Worm (Caenorhabditis elegans): ENCODE results near the gene srlf-12.
A peak's percentile ranks its signal among the peaks of the same experiment; 100 is the strongest.

Gene srlf-12

ce11 chrIV:10891993-10892392 lies at the start of gene srlf-12:
TSS of gene srlf-12 (minus strand) at chrIV:10892093.
- no peak for TF ChIP-seq ztf-11 (tag; optimal IDR thresholded peaks at IDR 0.05)
- no peak for TF ChIP-seq nhr-47 (tag; optimal IDR thresholded peaks at IDR 0.05)
- TF ChIP-seq C04F5.9 (tag; optimal IDR thresholded peaks at IDR 0.05), result no peak
- TF ChIP-seq aly-2 (tag; optimal IDR thresholded peaks at IDR 0.05), result no peak
- no peak for TF ChIP-seq elt-3 (tag; optimal IDR thresholded peaks at IDR 0.05)
- no peak for TF ChIP-seq ceh-82 (tag; optimal IDR thresholded peaks at IDR 0.05)
- TF ChIP-seq mdl-1 (tag; optimal IDR thresholded peaks at IDR 0.05), result no peak
- no peak for TF ChIP-seq pqm-1 (tag; optimal IDR thresholded peaks at IDR 0.05)
- TF ChIP-seq mef-2 (tag; optimal IDR thresholded peaks at IDR 0.05), result no peak
- no peak for TF ChIP-seq lin-13 (GFP tag; optimal IDR thresholded peaks at IDR 0.05)
- no peak for TF ChIP-seq ceh-8 (GFP tag; optimal IDR thresholded peaks at IDR 0.05)
- no peak for TF ChIP-seq zip-4 (GFP tag; optimal IDR thresholded peaks at IDR 0.05)

- TF ChIP-seq nhr-85 (tag) (peak; percentile 57), ceh-82 (tag; optimal IDR thresholded peaks at IDR 0.05) (peak; percentile 60 to 75 (median 63)), lin-13 (GFP tag; optimal IDR thresholded peaks at IDR 0.05) (peak; percentile 14), lin-14 (GFP tag; optimal IDR thresholded peaks at IDR 0.05) (peak; percentile 96), Y116A8C.19 (tag; optimal IDR thresholded peaks at IDR 0.05; ENCODE audit: borderline replicate concordance) (no peak), fos-1 (tag; optimal IDR thresholded peaks at IDR 0.05) (no peak), snpc-4 (tag; optimal IDR thresholded peaks at IDR 0.05) (peak; percentile 13), dsc-1 (tag; optimal IDR thresholded peaks at IDR 0.05) (peak; percentile 52), egl-13 (tag; optimal IDR thresholded peaks at IDR 0.05) (peak; percentile 51), aly-2 (tag; optimal IDR thresholded peaks at IDR 0.05) (no peak), mab-9 (GFP tag; IDR thresholded peaks at IDR 0.05) (no peak), isw-1 (GFP tag; IDR thresholded peaks at IDR 0.05) (peak; percentile 51), ztf-11 (tag; optimal IDR thresholded peaks at IDR 0.05) (no peak), zip-4 (GFP tag; optimal IDR thresholded peaks at IDR 0.05) (peak; percentile 6), ceh-8 (GFP tag; optimal IDR thresholded peaks at IDR 0.05) (no peak), mep-1 (tag; optimal IDR thresholded peaks at IDR 0.05) (peak; percentile 65), snu-23 (GFP tag; optimal IDR thresholded peaks at IDR 0.05) (peak; percentile 64), elt-2 (tag; optimal IDR thresholded peaks at IDR 0.05) (no peak), jun-1 (tag; optimal IDR thresholded peaks at IDR 0.05) (peak; percentile 16), ceh-90 (tag; optimal IDR thresholded peaks at IDR 0.05) (no peak), rnt-1 (tag; optimal IDR thresholded peaks at IDR 0.05) (peak; percentile 20), skn-1 (tag; optimal IDR thresholded peaks at IDR 0.05) (peak; percentile 71), unc-86 (tag; optimal IDR thresholded peaks at IDR 0.05) (peak; percentile 44), nhr-19 (GFP tag; conservative IDR thresholded peaks at IDR 0.05) (peak; percentile 46), lsy-2 (tag; optimal IDR thresholded peaks at IDR 0.05) (peak; percentile 60 to 74), tbx-2 (tag; optimal IDR thresholded peaks at IDR 0.05) (peak; percentile 63), nhr-76 (tag; optimal IDR thresholded peaks at IDR 0.05) (no peak), unc-98 (GFP tag; IDR thresholded peaks at IDR 0.05) (no peak), nhr-71 (tag; optimal IDR thresholded peaks at IDR 0.05) (peak; percentile 82), ets-5 (GFP tag; IDR thresholded peaks at IDR 0.05) (no peak), irx-1 (tag; optimal IDR thresholded peaks at IDR 0.05) (peak; percentile 57), lir-3 (tag; optimal IDR thresholded peaks at IDR 0.05; ENCODE audit: poor library complexity) (peak; percentile 35), nhr-237 (tag; optimal IDR thresholded peaks at IDR 0.05) (peak; percentile 54), swsn-7 (tag; optimal IDR thresholded peaks at IDR 0.05) (peak; percentile 65), mdl-1 (tag; optimal IDR thresholded peaks at IDR 0.05) (peak in 1 of 2 experiments; percentile 73), nhr-90 (tag; optimal IDR thresholded peaks at IDR 0.05; ENCODE audit: poor library complexity) (peak; percentile 36), ces-1 (GFP tag; optimal IDR thresholded peaks at IDR 0.05) (peak; percentile 96), lin-35 (GFP tag; optimal IDR thresholded peaks at IDR 0.05) (peak; percentile 51 to 61), nhr-20 (tag; optimal IDR thresholded peaks at IDR 0.05) (peak; percentile 35), pax-3 (tag; optimal IDR thresholded peaks at IDR 0.05) (peak; percentile 5), fkh-8 (tag; optimal IDR thresholded peaks at IDR 0.05) (peak; percentile 84), fkh-10 (GFP tag; optimal IDR thresholded peaks at IDR 0.05) (peak; percentile 75), tlp-1 (tag; optimal IDR thresholded peaks at IDR 0.05) (no peak), nhr-84 (tag; optimal IDR thresholded peaks at IDR 0.05) (no peak)
Measured at ce11 chrIV:10936906-10937540, 45.1 kb upstream of the srlf-12 start, which contains the start of gene fic-1. TSS of gene fic-1 (plus strand) at chrIV:10937454.

Data from whole organism, L1 larva.